Worm (Caenorhabditis elegans): Measurements from ENCODE around the gene Y11D7A.5.

ce11 chrIV:9267581-9267980, 22.3 kb upstream of the Y11D7A.5 start:
- TF ChIP-seq R02D3.7 (tag; optimal IDR thresholded peaks at IDR 0.05), result no peak
- no peak for TF ChIP-seq nhr-28 (tag; optimal IDR thresholded peaks at IDR 0.05)
- no peak for TF ChIP-seq nfya-1 (tag; optimal IDR thresholded peaks at IDR 0.05; ENCODE audit: insufficient read depth)
- TF ChIP-seq fkh-2 (tag; optimal IDR thresholded peaks at IDR 0.05), result no peak
- no peak for TF ChIP-seq pha-4 (tag; optimal IDR thresholded peaks at IDR 0.05)
- TF ChIP-seq unc-39 (tag; optimal IDR thresholded peaks at IDR 0.05), result no peak
- TF ChIP-seq ceh-82 (tag; optimal IDR thresholded peaks at IDR 0.05), result no peak
- no peak for TF ChIP-seq ama-1 (optimal IDR thresholded peaks at IDR 0.05)
